Fruit fly (Drosophila melanogaster): Measurements from ENCODE around the gene CG8765.

CG8765 gene

DNA sequence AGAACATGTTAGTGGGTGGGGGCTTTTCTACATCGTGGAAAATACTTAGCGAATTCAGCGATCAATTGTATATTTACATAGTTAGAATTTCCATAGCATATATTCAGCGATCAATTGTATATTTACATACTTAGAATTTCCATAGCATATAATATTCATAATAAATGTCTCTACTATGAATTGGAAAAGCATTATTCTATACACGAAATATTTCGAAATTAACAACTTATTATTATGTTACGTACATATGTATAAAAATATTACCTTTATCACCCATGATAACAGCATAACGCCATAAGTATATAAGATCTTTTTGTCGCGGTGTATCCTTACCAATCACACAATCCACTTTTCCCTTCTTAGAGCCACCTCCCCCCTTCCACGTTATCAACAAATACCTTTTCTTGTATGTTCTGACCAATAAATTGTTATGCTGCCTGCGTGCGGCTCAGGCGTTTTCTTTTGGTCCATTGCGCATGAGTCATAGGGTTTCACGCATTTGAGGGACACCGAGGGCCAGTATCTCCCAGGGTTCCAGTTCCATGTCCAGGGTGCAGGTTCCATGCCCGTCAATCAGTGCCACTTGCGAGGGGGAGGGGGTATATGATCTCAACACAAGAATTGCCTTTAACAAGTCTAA is 50.2 kb downstream of the CG8765 start:
- TF ChIP-seq CG8478 (optimal IDR thresholded peaks at IDR 0.05) (no peak), CTCF (optimal IDR thresholded peaks at IDR 0.05) (no peak)

DNA sequence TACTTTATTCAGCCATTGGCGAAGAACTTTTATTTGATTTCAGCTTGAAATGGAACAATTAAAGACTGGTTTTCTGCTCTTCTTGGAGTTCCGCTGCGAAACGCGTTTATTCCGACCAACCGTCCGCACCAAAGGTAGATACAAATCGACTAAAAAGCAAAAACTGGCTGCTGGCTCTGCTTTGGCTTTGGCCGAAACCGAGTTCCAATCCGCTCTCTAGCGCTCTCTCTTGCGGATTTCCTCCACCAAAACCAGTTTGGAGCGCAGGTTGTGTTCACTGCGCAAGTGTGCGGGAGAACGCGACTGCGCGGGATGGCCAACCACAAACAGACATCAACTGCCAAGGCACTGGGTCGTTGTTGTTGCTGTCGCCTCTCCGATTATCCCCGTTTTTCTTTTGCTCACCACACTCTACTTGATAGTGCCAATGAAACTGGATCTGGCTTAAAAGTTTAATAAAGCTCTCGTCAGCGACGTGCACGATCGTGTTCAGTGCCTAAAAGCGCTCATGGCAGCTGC is 51.6 kb downstream of the CG8765 start, which contains the start of gene wnd:
TSS of gene wnd (minus strand) at position 306 of the 519 bp plus-strand sequence.
- no peak for TF ChIP-seq CTCF (optimal IDR thresholded peaks at IDR 0.05)
- TF ChIP-seq CG8478 (optimal IDR thresholded peaks at IDR 0.05): no peak

DNA sequence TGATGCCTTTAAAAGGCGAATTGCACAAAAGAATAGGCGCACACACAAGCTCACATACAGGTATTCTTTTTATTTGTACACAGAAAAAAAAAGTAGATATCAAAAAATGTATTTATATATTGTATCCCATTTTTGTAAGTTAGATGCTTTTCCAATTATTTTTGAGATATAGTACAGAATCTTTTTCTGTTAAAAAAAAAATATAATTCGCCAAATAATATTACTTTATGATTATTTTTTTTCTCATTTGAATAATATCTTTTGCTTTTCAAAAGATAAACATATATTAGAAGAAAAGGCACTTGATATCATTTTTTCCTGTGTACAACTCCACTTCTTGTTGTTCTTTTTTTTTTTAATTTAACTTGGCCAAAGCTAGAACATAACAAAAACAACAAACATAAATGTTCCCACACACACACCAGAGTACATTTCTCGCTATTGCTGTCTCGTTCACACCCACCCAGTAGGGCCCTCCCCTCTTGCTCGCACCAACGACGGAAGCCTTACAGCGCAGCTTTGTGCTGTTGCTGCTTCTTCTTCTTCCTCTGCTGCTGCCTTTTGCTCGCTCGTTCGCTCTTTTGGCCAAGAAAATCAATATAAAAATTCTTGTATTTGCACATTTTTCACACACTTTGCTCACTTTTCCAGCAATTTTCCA is 52.2 kb downstream of the CG8765 start:
- TF ChIP-seq CTCF (optimal IDR thresholded peaks at IDR 0.05) (no peak), CG8478 (optimal IDR thresholded peaks at IDR 0.05) (no peak)

All from S2 (cell line).